Fruit fly (Drosophila melanogaster) whole organism, prepupa: ENCODE data around the gene Pde6.

Experiments used
- CG10631 ChIP-seq: fragments of 200-800 bp; sonication (Bioruptor generic); optimal IDR thresholded peaks from 2 replicates; lab custom pipeline; 2016; ENCODE audit warnings: missing biosample characterization, missing genetic modification characterization
- CG10669 ChIP-seq: fragments of 200-800 bp; sonication (Bioruptor generic); optimal IDR thresholded peaks from 3 replicates; lab custom pipeline; 2018; ENCODE audit warnings: missing biosample characterization, mild to moderate bottlenecking, missing genetic modification characterization, moderate library complexity
- CG11762 ChIP-seq: fragments of 200-800 bp; sonication (Bioruptor generic); optimal IDR thresholded peaks from 3 replicates; lab custom pipeline; 2016; ENCODE audit warnings: missing biosample characterization, missing genetic modification characterization; ENCODE audit not compliant: insufficient read depth
- CG11902 ChIP-seq: fragments of 200-800 bp; sonication (Bioruptor generic); optimal IDR thresholded peaks from 3 replicates; lab custom pipeline; 2016; ENCODE audit warnings: missing biosample characterization, missing genetic modification characterization
- CG15336 ChIP-seq: fragments of 200-800 bp; sonication (Bioruptor generic); IDR thresholded peaks from 2 replicates; pipeline ENCODE4 v1.3.6; 2022; ENCODE audit warnings: missing biosample characterization, missing genetic modification characterization
- CG1621 ChIP-seq: fragments of 200-800 bp; sonication (Bioruptor generic); optimal IDR thresholded peaks from 3 replicates; lab custom pipeline; 2018; ENCODE audit warnings: missing biosample characterization, mild to moderate bottlenecking, missing genetic modification characterization
- CG16779 ChIP-seq: fragments of 200-800 bp; sonication (Bioruptor generic); optimal IDR thresholded peaks from 3 replicates; lab custom pipeline; 2017; ENCODE audit warnings: missing biosample characterization, mild to moderate bottlenecking, missing genetic modification characterization
- CG3032 ChIP-seq: fragments of 200-800 bp; optimal IDR thresholded peaks from 2 replicates; lab custom pipeline; 2019; ENCODE audit warnings: missing biosample characterization, mild to moderate bottlenecking, missing genetic modification characterization, moderate library complexity
- CG31627 ChIP-seq: fragments of 200-800 bp; sonication (Bioruptor generic); optimal IDR thresholded peaks from 3 replicates; lab custom pipeline; 2016; ENCODE audit warnings: missing biosample characterization, missing genetic modification characterization
- CG32006 ChIP-seq: fragments of 200-800 bp; sonication (Bioruptor generic); optimal IDR thresholded peaks from 3 replicates; lab custom pipeline; 2017; ENCODE audit warnings: missing biosample characterization, mild to moderate bottlenecking, missing genetic modification characterization
- CG34406 ChIP-seq: fragments of 200-800 bp; sonication (Bioruptor generic); optimal IDR thresholded peaks from 3 replicates; lab custom pipeline; 2016; ENCODE audit warnings: missing biosample characterization, missing genetic modification characterization
- CG3919 ChIP-seq: fragments of 200-800 bp; sonication (Bioruptor generic); optimal IDR thresholded peaks from 3 replicates; lab custom pipeline; 2016; ENCODE audit warnings: missing biosample characterization, missing genetic modification characterization
- CG6163 ChIP-seq: fragments of 200-800 bp; sonication (Bioruptor generic); IDR thresholded peaks from 3 replicates; pipeline ENCODE4 v1.3.6; 2022; ENCODE audit warnings: missing biosample characterization, missing genetic modification characterization
- CG6276 ChIP-seq: fragments of 200-800 bp; sonication (Bioruptor generic); optimal IDR thresholded peaks from 2 replicates; lab custom pipeline; 2017; ENCODE audit warnings: missing biosample characterization, mild to moderate bottlenecking, missing genetic modification characterization
- CG6792 ChIP-seq: fragments of 200-800 bp; sonication (Bioruptor generic); optimal IDR thresholded peaks from 3 replicates; lab custom pipeline; 2016; ENCODE audit warnings: missing biosample characterization, missing genetic modification characterization
- CG6808 ChIP-seq: fragments of 200-800 bp; sonication (Bioruptor generic); optimal IDR thresholded peaks from 3 replicates; lab custom pipeline; 2017; ENCODE audit warnings: missing biosample characterization, missing genetic modification characterization, mild to moderate bottlenecking, moderate library complexity, missing genetic modification reagents
- CG6854 ChIP-seq: fragments of 200-800 bp; sonication (Bioruptor generic); optimal IDR thresholded peaks from 2 replicates; lab custom pipeline; 2017; ENCODE audit warnings: missing biosample characterization, mild to moderate bottlenecking, missing genetic modification characterization
- CG8119 ChIP-seq: fragments of 200-800 bp; sonication (Bioruptor generic); IDR thresholded peaks from 3 replicates; pipeline ENCODE4 v1.3.6; 2022; ENCODE audit warnings: missing biosample characterization, missing genetic modification characterization
- CG8319 ChIP-seq: fragments of 200-800 bp; sonication (Bioruptor generic); optimal IDR thresholded peaks from 3 replicates; lab custom pipeline; 2016; ENCODE audit warnings: missing biosample characterization, missing genetic modification characterization
- CG9139 ChIP-seq: fragments of 200-800 bp; sonication (Bioruptor generic); optimal IDR thresholded peaks from 3 replicates; lab custom pipeline; 2017; ENCODE audit warnings: missing biosample characterization, mild to moderate bottlenecking, missing genetic modification characterization
- Eip75B ChIP-seq: fragments of 200-800 bp; sonication (Bioruptor generic); optimal IDR thresholded peaks from 3 replicates; lab custom pipeline; 2016; ENCODE audit warnings: missing biosample characterization, missing genetic modification characterization
- Eip78C ChIP-seq: fragments of 200-800 bp; sonication (Bioruptor generic); peaks from one replicate; lab custom pipeline; 2016; ENCODE audit warnings: missing biosample characterization, missing genetic modification characterization
- Ets96B ChIP-seq: fragments of 200-800 bp; optimal IDR thresholded peaks from 2 replicates; lab custom pipeline; 2019; ENCODE audit warnings: missing biosample characterization, mild to moderate bottlenecking, missing genetic modification characterization, moderate library complexity
- Gug ChIP-seq: fragments of 200-800 bp; sonication (Bioruptor generic); IDR thresholded peaks from 2 replicates; pipeline ENCODE4 v1.3.6; 2022; ENCODE audit warnings: missing biosample characterization, missing genetic modification characterization
- Hr38 ChIP-seq: sonication (Bioruptor generic); optimal IDR thresholded peaks from 2 replicates; lab custom pipeline; 2016; ENCODE audit warnings: missing biosample characterization, missing genetic modification characterization
- Hr4 ChIP-seq: fragments of 200-800 bp; sonication (Bioruptor generic); optimal IDR thresholded peaks from 3 replicates; lab custom pipeline; 2016; ENCODE audit warnings: missing biosample characterization, missing genetic modification characterization
- OdsH ChIP-seq: fragments of 200-800 bp; sonication (Bioruptor generic); optimal IDR thresholded peaks from 3 replicates; lab custom pipeline; 2016; ENCODE audit warnings: missing biosample characterization, missing genetic modification characterization
- Smox ChIP-seq: fragments of 200-800 bp; sonication (Bioruptor generic); optimal IDR thresholded peaks from 3 replicates; lab custom pipeline; 2016; ENCODE audit warnings: missing biosample characterization, missing genetic modification characterization
- Sox102F ChIP-seq: fragments of 200-800 bp; sonication (Bioruptor generic); optimal IDR thresholded peaks from 2 replicates; lab custom pipeline; 2016; ENCODE audit warnings: missing biosample characterization, mild to moderate bottlenecking, missing genetic modification characterization
- Sox14 ChIP-seq: fragments of 200-800 bp; sonication (Bioruptor generic); optimal IDR thresholded peaks from 3 replicates; lab custom pipeline; 2016; ENCODE audit warnings: missing biosample characterization, missing genetic modification characterization
- Sox15 ChIP-seq: fragments of 200-800 bp; sonication (Bioruptor generic); optimal IDR thresholded peaks from 3 replicates; lab custom pipeline; 2016; ENCODE audit warnings: missing biosample characterization, missing genetic modification characterization
- achi ChIP-seq: fragments of 200-800 bp; sonication (Bioruptor generic); optimal IDR thresholded peaks from 3 replicates; lab custom pipeline; 2016; ENCODE audit warnings: missing biosample characterization, missing genetic modification characterization
- acj6 ChIP-seq: fragments of 200-800 bp; sonication (Bioruptor generic); optimal IDR thresholded peaks from 3 replicates; lab custom pipeline; 2016; ENCODE audit warnings: missing biosample characterization, missing genetic modification characterization
- dac ChIP-seq: fragments of 200-800 bp; sonication (Bioruptor generic); optimal IDR thresholded peaks from 2 replicates; lab custom pipeline; 2017; ENCODE audit warnings: missing biosample characterization, mild to moderate bottlenecking, missing genetic modification characterization
- dsx ChIP-seq: fragments of 200-800 bp; optimal IDR thresholded peaks from 3 replicates; lab custom pipeline; 2019; ENCODE audit warnings: missing biosample characterization, mild to moderate bottlenecking, missing genetic modification characterization, moderate library complexity; ENCODE audit not compliant: poor library complexity, severe bottlenecking
- eg ChIP-seq: fragments of 200-800 bp; sonication (Bioruptor generic); IDR thresholded peaks from 3 replicates; pipeline ENCODE4 v1.3.6; 2022; ENCODE audit warnings: missing biosample characterization, missing genetic modification characterization
- fd59A ChIP-seq: fragments of 200-800 bp; sonication (Bioruptor generic); optimal IDR thresholded peaks from 2 replicates; lab custom pipeline; 2017; ENCODE audit warnings: missing biosample characterization, mild to moderate bottlenecking, missing genetic modification characterization, missing genetic modification reagents
- net ChIP-seq: fragments of 200-800 bp; sonication (Bioruptor generic); optimal IDR thresholded peaks from 3 replicates; lab custom pipeline; 2016; ENCODE audit warnings: missing biosample characterization, missing genetic modification characterization
- pdm3 ChIP-seq: fragments of 200-800 bp; sonication (Bioruptor generic); optimal IDR thresholded peaks from 3 replicates; lab custom pipeline; 2016; ENCODE audit warnings: missing biosample characterization, missing genetic modification characterization
- salr ChIP-seq, 2 experiments: fragments of 200-800 bp; sonication (Bioruptor generic); optimal IDR thresholded peaks; 3 replicates each; lab custom pipeline; 2016 to 2018; ENCODE audit warnings: missing biosample characterization in 2 of 2, missing genetic modification characterization in 2 of 2, mild to moderate bottlenecking in 1 of 2
- spab ChIP-seq: fragments of 200-800 bp; sonication (Bioruptor generic); optimal IDR thresholded peaks from 2 replicates; lab custom pipeline; 2017; ENCODE audit warnings: missing biosample characterization, mild to moderate bottlenecking, missing genetic modification characterization, missing genetic modification reagents
- ss ChIP-seq, 2 experiments: fragments of 200-800 bp; sonication (Bioruptor generic); optimal IDR thresholded peaks; 2 replicates in 1 of 2; 3 replicates in 1 of 2; lab custom pipeline; 2017 to 2018; ENCODE audit warnings: mild to moderate bottlenecking in 2 of 2, missing biosample characterization in 2 of 2, missing genetic modification characterization in 2 of 2, moderate library complexity in 1 of 2
- svp ChIP-seq: fragments of 200-800 bp; sonication (Bioruptor generic); peaks from one replicate; lab custom pipeline; 2016; ENCODE audit warnings: missing biosample characterization, missing genetic modification characterization
- topi ChIP-seq: fragments of 200-800 bp; sonication (Bioruptor generic); optimal IDR thresholded peaks from 3 replicates; lab custom pipeline; 2016; ENCODE audit warnings: missing biosample characterization, missing genetic modification characterization
- vri ChIP-seq: fragments of 200-800 bp; sonication (Bioruptor generic); optimal IDR thresholded peaks from 3 replicates; lab custom pipeline; 2016; ENCODE audit warnings: missing biosample characterization, mild to moderate bottlenecking, missing genetic modification characterization

Gene Pde6

dm6 chr3R:14557480-14558354, at the start of gene Pde6 (continued):
- peak; percentile 74 for TF ChIP-seq net
- TF ChIP-seq acj6 (GFP tag; lab: Kevin White, UChicago) = no peak
- peak; percentile 32 for TF ChIP-seq CG1621 (tag; lab: Kevin White, UChicago)
- no peak for TF ChIP-seq OdsH
- no peak for TF ChIP-seq CG6854 (GFP tag; lab: Kevin White, UChicago)
- TF ChIP-seq CG10631 = peak; percentile 17
- TF ChIP-seq topi = no peak
- TF ChIP-seq svp (GFP tag; lab: Kevin White, UChicago) = peak; percentile 52
- TF ChIP-seq Smox = no peak
- TF ChIP-seq Sox15 = no peak
- TF ChIP-seq, all 60 proteins: peak for 32

- TF ChIP-seq Eip78C (GFP tag; lab: Kevin White, UChicago) = peak; percentile 79
- TF ChIP-seq OdsH = peak; percentile 36
- TF ChIP-seq CG9139 (GFP tag; lab: Kevin White, UChicago) = no peak
- peak; percentile 30; the same call in 1 of the 2 replicates for TF ChIP-seq CG15336 (GFP tag; lab: Robert Waterston, UW)
- peak; percentile 9 for TF ChIP-seq svp (GFP tag; lab: Kevin White, UChicago)
- peak; percentile 61 for TF ChIP-seq Ets96B
- TF ChIP-seq CG1621 (tag; lab: Kevin White, UChicago) = peak; percentile 35
- TF ChIP-seq CG8319 (GFP tag; lab: Kevin White, UChicago) = no peak
- TF ChIP-seq eg (GFP tag; lab: Robert Waterston, UW) = peak; percentile 66
- 0 out of 3 replicates have a peak, but pooled peaks have one; percentile 21 for TF ChIP-seq CG6163 (GFP tag; lab: Robert Waterston, UW)
- TF ChIP-seq pdm3 (GFP tag; lab: Kevin White, UChicago) = peak; percentile 40
- peak; percentile 42 for TF ChIP-seq acj6 (GFP tag; lab: Kevin White, UChicago)
- TF ChIP-seq achi (GFP tag; lab: Kevin White, UChicago) = peak; percentile 44
- peak; percentile 66 for TF ChIP-seq CG3032
- peak; percentile 48 for TF ChIP-seq spab (GFP tag; lab: Kevin White, UChicago)
- TF ChIP-seq Hr4 (GFP tag; lab: Kevin White, UChicago) = peak; percentile 34
- TF ChIP-seq vri = no peak
- TF ChIP-seq Hr38 (GFP tag; lab: Kevin White, UChicago) = no peak
- no peak for TF ChIP-seq Sox102F (GFP tag; lab: Kevin White, UChicago)
- TF ChIP-seq Smox = no peak
- peak; percentile 34 for TF ChIP-seq CG6792 (GFP tag; lab: Kevin White, UChicago)
- peak; percentile 13 for TF ChIP-seq CG6276 (GFP tag; lab: Kevin White, UChicago)
- peak; percentile 58 for TF ChIP-seq CG32006
- TF ChIP-seq Gug (GFP tag; lab: Robert Waterston, UW) = peak; percentile 35; the same call in 1 of the 2 replicates
- peak; percentile 56 for TF ChIP-seq CG6808 (GFP tag; lab: Kevin White, UChicago)
- TF ChIP-seq dsx = peak; percentile 42
- peak; percentile 45 for TF ChIP-seq CG34406 (GFP tag; lab: Kevin White, UChicago)
- TF ChIP-seq CG10631 = peak; percentile 55
- TF ChIP-seq dac (GFP tag; lab: Kevin White, UChicago) = no peak
- TF ChIP-seq CG3919 (GFP tag; lab: Kevin White, UChicago) = peak; percentile 49
- TF ChIP-seq topi = peak; percentile 8
- peak; percentile 25 for TF ChIP-seq Eip75B (GFP tag; lab: Kevin White, UChicago)
- no peak for TF ChIP-seq CG11902 (GFP tag; lab: Kevin White, UChicago)
- peak in 1 of 2 experiments; percentile 21 for TF ChIP-seq salr (GFP tag; optimal IDR thresholded peaks at IDR 0.05; lab: Kevin White, UChicago)
- no peak for TF ChIP-seq CG16779 (tag; lab: Kevin White, UChicago)
- peak; percentile 46 to 67 for TF ChIP-seq ss (GFP tag; optimal IDR thresholded peaks at IDR 0.05; lab: Kevin White, UChicago)
- TF ChIP-seq CG31627 (GFP tag; lab: Kevin White, UChicago) = no peak
- TF ChIP-seq CG8119 (GFP tag; lab: Robert Waterston, UW) = peak; percentile 55; the same call in 1 of the 3 replicates
- TF ChIP-seq Sox14 (GFP tag; lab: Kevin White, UChicago) = no peak
- peak; percentile 35 for TF ChIP-seq CG11762
- TF ChIP-seq fd59A (GFP tag; lab: Kevin White, UChicago) = peak; percentile 49
- peak; percentile 54 for TF ChIP-seq CG10669 (GFP tag; lab: Kevin White, UChicago)
Observed at dm6 chr3R:14597935-14598424, 39.9 kb upstream of the Pde6 start.
